Worm (Caenorhabditis elegans) whole organism, late embryonic: ENCODE measurements around the gene Y46G5A.15.

ENCODE experiments used
- hlh-15 ChIP-seq: sonication (generic microtip); optimal IDR thresholded peaks from 2 replicates; lab custom pipeline; 2016; ENCODE audit warnings: missing genetic modification characterization, missing compliant biosample characterization
- hlh-6 ChIP-seq: sonication (generic microtip); optimal IDR thresholded peaks from 2 replicates; lab custom pipeline; 2016; ENCODE audit warnings: missing genotype, missing genetic modification characterization, missing compliant biosample characterization
- nhr-11 ChIP-seq: fragments of 150-350 bp; optimal IDR thresholded peaks from 2 replicates; lab custom pipeline; 2014; ENCODE audit warnings: missing biosample characterization, missing genetic modification characterization
- pqm-1 ChIP-seq: sonication (generic microtip); optimal IDR thresholded peaks from 2 replicates; lab custom pipeline; 2016; ENCODE audit warnings: missing genetic modification characterization, missing compliant biosample characterization

- no peak for TF ChIP-seq pqm-1 (tag; lab: Kevin White, UChicago)
- peak; percentile 71 for TF ChIP-seq hlh-6 (tag; lab: Kevin White, UChicago)
- no peak for TF ChIP-seq hlh-15
- TF ChIP-seq nhr-11: no peak
Measured at ce11 chrII:12824463-12824862, 39.2 kb upstream of the Y46G5A.15 start.
